Fruit fly (Drosophila melanogaster): ENCODE data around the gene Arfrp1.

The Arfrp1 gene

dm6 chrX:9155134-9155533, 48.3 kb downstream of the Arfrp1 start (continued):
- TF ChIP-seq Dll (GFP tag; IDR thresholded peaks at IDR 0.05; ENCODE audit: partially characterized antibody) (no peak), D19B (GFP tag; optimal IDR thresholded peaks at IDR 0.05) (peak; percentile 29), ham (GFP tag; IDR thresholded peaks at IDR 0.05) (no peak), CG8388 (GFP tag; optimal IDR thresholded peaks at IDR 0.05) (peak; percentile 39), Eip74EF (GFP tag; optimal IDR thresholded peaks at IDR 0.05) (peak in 1 of 2 experiments; percentile 17), NK7.1 (GFP tag; optimal IDR thresholded peaks at IDR 0.05) (peak; percentile 26), C15 (GFP tag; IDR thresholded peaks at IDR 0.05) (no peak), abd-A (tag; optimal IDR thresholded peaks at IDR 0.05) (no peak), nerfin-1 (tag; optimal IDR thresholded peaks at IDR 0.05) (peak; percentile 60), CG13775 (GFP tag; optimal IDR thresholded peaks at IDR 0.05) (peak; percentile 43), BEAF-32 (GFP tag; optimal IDR thresholded peaks at IDR 0.05) (no peak), Ravus (GFP tag; IDR thresholded peaks at IDR 0.05) (no peak), Hmr (GFP tag; optimal IDR thresholded peaks at IDR 0.05) (peak; percentile 56), Vsx1 (GFP tag; optimal IDR thresholded peaks at IDR 0.05) (no peak), CG2889 (GFP tag; IDR thresholded peaks at IDR 0.05) (no peak), Hr51 (GFP tag; optimal IDR thresholded peaks at IDR 0.05) (peak in 1 of 2 experiments; percentile 66), trem (tag; optimal IDR thresholded peaks at IDR 0.05) (peak; percentile 44), scrt (GFP tag; optimal IDR thresholded peaks at IDR 0.05) (peak; percentile 39), CG4707 (GFP tag; optimal IDR thresholded peaks at IDR 0.05) (no peak), br (optimal IDR thresholded peaks at IDR 0.05) (no peak), CoRest (tag; optimal IDR thresholded peaks at IDR 0.05) (peak; percentile 58), CG6254 (GFP tag; optimal IDR thresholded peaks at IDR 0.05) (peak; percentile 55), CG2678 (tag; optimal IDR thresholded peaks at IDR 0.05) (peak; percentile 83), unpg (GFP tag; optimal IDR thresholded peaks at IDR 0.05) (peak; percentile 55), MTF-1 (GFP tag; optimal IDR thresholded peaks at IDR 0.05; ENCODE audit: borderline replicate concordance) (peak; percentile 8), HLHmδ (GFP tag; optimal IDR thresholded peaks at IDR 0.05) (no peak), Hand (GFP tag; optimal IDR thresholded peaks at IDR 0.05) (peak; percentile 24), BtbVII (GFP tag; optimal IDR thresholded peaks at IDR 0.05) (peak; percentile 31), fu2 (GFP tag; optimal IDR thresholded peaks at IDR 0.05) (no peak), CTCF (GFP tag; optimal IDR thresholded peaks at IDR 0.05) (no peak), CG14014 (GFP tag; IDR thresholded peaks at IDR 0.05) (no peak), CG15479 (GFP tag; optimal IDR thresholded peaks at IDR 0.05) (no peak), z (GFP tag; IDR thresholded peaks at IDR 0.05) (no peak), slou (GFP tag; optimal IDR thresholded peaks at IDR 0.05) (peak; percentile 58), tin (GFP tag; optimal IDR thresholded peaks at IDR 0.05) (peak; percentile 69), gem (tag; optimal IDR thresholded peaks at IDR 0.05) (peak; percentile 78), CG16863 (GFP tag; optimal IDR thresholded peaks at IDR 0.05) (peak; percentile 36), al (GFP tag; IDR thresholded peaks at IDR 0.05) (no peak), CG17912 (GFP tag; optimal IDR thresholded peaks at IDR 0.05) (no peak), peb (GFP tag; IDR thresholded peaks at IDR 0.05) (no peak; the same call in 1 of the 2 replicates), tio (GFP tag; optimal IDR thresholded peaks at IDR 0.05) (no peak), CG33213 (GFP tag; optimal IDR thresholded peaks at IDR 0.05) (peak; percentile 3), Adf1 (GFP tag; IDR thresholded peaks at IDR 0.05) (no peak), sisA (GFP tag; IDR thresholded peaks at IDR 0.05) (peak; percentile 60), CG18599 (GFP tag; optimal IDR thresholded peaks at IDR 0.05) (peak; percentile 77), Camta (GFP tag; optimal IDR thresholded peaks at IDR 0.05) (peak; percentile 38), HLH54F (GFP tag; optimal IDR thresholded peaks at IDR 0.05) (peak; percentile 24), Rfx (GFP tag; IDR thresholded peaks at IDR 0.05) (peak; percentile 37; the same call in 1 of the 2 replicates), CG6175 (GFP tag; IDR thresholded peaks at IDR 0.05) (no peak), grn (GFP tag; optimal IDR thresholded peaks at IDR 0.05) (no peak), Sin3A (optimal IDR thresholded peaks at IDR 0.05) (no peak), Mad (GFP tag; optimal IDR thresholded peaks at IDR 0.05) (no peak)

All from whole organism, embryonic.